Fruit fly (Drosophila melanogaster) whole organism, embryonic: Measurements from ENCODE around the gene vari.
A peak's percentile ranks its signal among the peaks of the same experiment; 100 is the strongest.

Experiments used
- BtbVII ChIP-seq: fragments of 200-800 bp; sonication (Bioruptor generic); optimal IDR thresholded peaks from 3 replicates; lab custom pipeline; 2017; ENCODE audit warnings: missing biosample characterization, mild to moderate bottlenecking, missing genetic modification characterization
- Bteb2 ChIP-seq: fragments of 200-800 bp; sonication (Bioruptor generic); optimal IDR thresholded peaks from 2 replicates; lab custom pipeline; 2016; ENCODE audit warnings: missing biosample characterization, missing genetic modification characterization
- C15 ChIP-seq: fragments of 200-800 bp; sonication (Bioruptor generic); IDR thresholded peaks from 3 replicates; pipeline ENCODE4 v1.3.6; 2022; ENCODE audit warnings: missing biosample characterization, missing genetic modification characterization
- CG10462 ChIP-seq: fragments of 200-800 bp; sonication (Bioruptor generic); optimal IDR thresholded peaks from 2 replicates; lab custom pipeline; 2016; ENCODE audit warnings: missing biosample characterization, missing genetic modification characterization
- CG10979 ChIP-seq: fragments of 200-800 bp; sonication (Bioruptor generic); optimal IDR thresholded peaks from 2 replicates; lab custom pipeline; 2018; ENCODE audit warnings: missing biosample characterization, mild to moderate bottlenecking, missing genetic modification characterization, moderate library complexity
- CG11093 ChIP-seq: fragments of 200-800 bp; sonication (Bioruptor generic); IDR thresholded peaks from 3 replicates; pipeline ENCODE4 v1.3.6; 2022; ENCODE audit warnings: missing biosample characterization, missing genetic modification characterization
- CG12942 ChIP-seq: fragments of 200-800 bp; sonication (Bioruptor generic); optimal IDR thresholded peaks from 3 replicates; lab custom pipeline; 2016; ENCODE audit warnings: missing biosample characterization, missing genetic modification characterization
- CG1647 ChIP-seq: fragments of 200-800 bp; sonication (Bioruptor generic); optimal IDR thresholded peaks from 3 replicates; lab custom pipeline; 2016; ENCODE audit warnings: missing biosample characterization, missing genetic modification characterization
- CG17361 ChIP-seq: fragments of 200-800 bp; sonication (Bioruptor generic); IDR thresholded peaks from 3 replicates; pipeline ENCODE4 v1.3.6; 2022; ENCODE audit warnings: missing biosample characterization, missing genetic modification characterization
- CG1832 ChIP-seq: fragments of 200-800 bp; sonication (Bioruptor generic); optimal IDR thresholded peaks from 2 replicates; lab custom pipeline; 2017; ENCODE audit warnings: missing biosample characterization, mild to moderate bottlenecking, missing genetic modification characterization, inconsistent platforms
- CG18619 ChIP-seq: fragments of 200-800 bp; sonication (Bioruptor generic); optimal IDR thresholded peaks from 3 replicates; lab custom pipeline; 2017; ENCODE audit warnings: missing biosample characterization, mild to moderate bottlenecking, missing genetic modification characterization
- CG30403 ChIP-seq: fragments of 200-800 bp; sonication (Bioruptor generic); optimal IDR thresholded peaks from 3 replicates; lab custom pipeline; 2016; ENCODE audit warnings: missing biosample characterization, missing genetic modification characterization
- CG3065 ChIP-seq: fragments of 200-800 bp; sonication (Bioruptor generic); optimal IDR thresholded peaks from 2 replicates; lab custom pipeline; 2016; ENCODE audit warnings: missing biosample characterization, missing genetic modification characterization
- CG31365 ChIP-seq: fragments of 200-800 bp; sonication (Bioruptor generic); optimal IDR thresholded peaks from 2 replicates; lab custom pipeline; 2018; ENCODE audit warnings: missing biosample characterization, mild to moderate bottlenecking, missing genetic modification characterization
- CG5180 ChIP-seq: fragments of 200-800 bp; sonication (Bioruptor generic); optimal IDR thresholded peaks from 3 replicates; lab custom pipeline; 2017; ENCODE audit warnings: missing biosample characterization, missing genetic modification characterization, mild to moderate bottlenecking, moderate library complexity, missing genetic modification reagents
- CG6272 ChIP-seq: fragments of 200-800 bp; sonication (Bioruptor generic); IDR thresholded peaks from 2 replicates; pipeline ENCODE4 v1.3.6; 2022; ENCODE audit warnings: missing biosample characterization, missing genetic modification characterization
- CG6683 ChIP-seq: fragments of 200-800 bp; sonication (Bioruptor generic); optimal IDR thresholded peaks from 2 replicates; lab custom pipeline; 2017; ENCODE audit warnings: missing biosample characterization, mild to moderate bottlenecking, missing genetic modification characterization, missing genetic modification reagents
- CG6854 ChIP-seq: fragments of 200-800 bp; sonication (Bioruptor generic); optimal IDR thresholded peaks from 3 replicates; lab custom pipeline; 2017; ENCODE audit warnings: missing biosample characterization, mild to moderate bottlenecking, missing genetic modification characterization
- CG7271 ChIP-seq: fragments of 200-800 bp; sonication (Bioruptor generic); optimal IDR thresholded peaks from 2 replicates; lab custom pipeline; 2018; ENCODE audit warnings: missing biosample characterization, mild to moderate bottlenecking, missing genetic modification characterization, moderate library complexity
- CG7372 ChIP-seq: fragments of 200-800 bp; sonication (Bioruptor generic); IDR thresholded peaks from 2 replicates; pipeline ENCODE4 v1.3.6; 2022; ENCODE audit warnings: missing biosample characterization, missing genetic modification characterization
- CrebB ChIP-seq: fragments of 200-800 bp; sonication (Bioruptor generic); optimal IDR thresholded peaks from 3 replicates; lab custom pipeline; 2018; ENCODE audit warnings: missing biosample characterization, mild to moderate bottlenecking, missing genetic modification characterization
- D19B ChIP-seq: fragments of 200-800 bp; sonication (Bioruptor generic); optimal IDR thresholded peaks from 2 replicates; lab custom pipeline; 2017; ENCODE audit warnings: missing biosample characterization, mild to moderate bottlenecking, missing genetic modification characterization
- Dref ChIP-seq: fragments of 200-800 bp; sonication (Bioruptor generic); IDR thresholded peaks from 2 replicates; pipeline ENCODE4 v1.3.6; 2022; ENCODE audit warnings: missing biosample characterization, missing genetic modification characterization
- Hey ChIP-seq: fragments of 200-800 bp; sonication (Bioruptor generic); optimal IDR thresholded peaks from 3 replicates; lab custom pipeline; 2018; ENCODE audit warnings: missing biosample characterization, mild to moderate bottlenecking, missing genetic modification characterization
- Hmx ChIP-seq: fragments of 200-800 bp; sonication (Bioruptor generic); optimal IDR thresholded peaks from 2 replicates; lab custom pipeline; 2016; ENCODE audit warnings: missing biosample characterization, missing genetic modification characterization
- Hr78 ChIP-seq, 2 experiments: fragments of 200-800 bp in 1 of 2; fragments of >200 bp in 1 of 2; sonication (Bioruptor generic) in 1 of 2; optimal IDR thresholded peaks; 2 replicates each; lab custom pipeline; 2017 to 2019; ENCODE audit warnings: missing biosample characterization in 2 of 2, missing genetic modification characterization in 2 of 2, mild to moderate bottlenecking in 1 of 2, moderate library complexity in 1 of 2
- Max ChIP-seq: fragments of 200-800 bp; sonication (Bioruptor generic); optimal IDR thresholded peaks from 2 replicates; lab custom pipeline; 2016; ENCODE audit warnings: missing biosample characterization, mild to moderate bottlenecking, missing genetic modification characterization
- NC2α ChIP-seq: fragments of 200-800 bp; sonication (Bioruptor generic); optimal IDR thresholded peaks from 2 replicates; lab custom pipeline; 2016; ENCODE audit warnings: missing biosample characterization, missing genetic modification characterization
- Nf-YA ChIP-seq: fragments of 200-800 bp; sonication (Bioruptor generic); IDR thresholded peaks from 2 replicates; pipeline ENCODE4 v1.3.6; 2022; ENCODE audit warnings: missing biosample characterization, missing genetic modification characterization
- Nf-YC ChIP-seq: fragments of 200-800 bp; optimal IDR thresholded peaks from 3 replicates; lab custom pipeline; 2019; ENCODE audit warnings: missing biosample characterization, mild to moderate bottlenecking, missing genetic modification characterization, moderate library complexity
- Pdp1 ChIP-seq, 2 experiments: fragments of 200-800 bp; sonication (Bioruptor generic); optimal IDR thresholded peaks; 3 replicates each; lab custom pipeline; 2016; ENCODE audit warnings: missing biosample characterization in 2 of 2, missing genetic modification characterization in 2 of 2, mild to moderate bottlenecking in 1 of 2, moderate library complexity in 1 of 2
- Side ChIP-seq: fragments of 200-800 bp; sonication (Bioruptor generic); optimal IDR thresholded peaks from 2 replicates; lab custom pipeline; 2016; ENCODE audit warnings: missing biosample characterization, missing genetic modification characterization
- amos ChIP-seq: fragments of 200-800 bp; sonication (Bioruptor generic); IDR thresholded peaks from 2 replicates; pipeline ENCODE4 v1.3.6; 2022; ENCODE audit warnings: missing biosample characterization, missing genetic modification characterization; ENCODE audit not compliant: partially characterized antibody
- br ChIP-seq: fragments of >200 bp; optimal IDR thresholded peaks from 2 replicates; lab custom pipeline; 2017
- cad ChIP-seq: fragments of >200 bp; optimal IDR thresholded peaks from 2 replicates; lab custom pipeline; 2017; ENCODE audit warnings: missing biosample characterization, missing genetic modification characterization
- dan ChIP-seq: fragments of 200-800 bp; sonication (Bioruptor generic); IDR thresholded peaks from 2 replicates; pipeline ENCODE4 v1.3.6; 2022; ENCODE audit warnings: missing biosample characterization, missing genetic modification characterization
- gsb ChIP-seq: fragments of 200-800 bp; sonication (Bioruptor generic); IDR thresholded peaks from 2 replicates; pipeline ENCODE4 v1.3.6; 2022; ENCODE audit warnings: missing biosample characterization, missing genetic modification characterization
- gt ChIP-seq: fragments of 200-800 bp; sonication (Bioruptor generic); IDR thresholded peaks from 2 replicates; pipeline ENCODE4 v1.3.6; 2022; ENCODE audit warnings: missing biosample characterization, missing genetic modification characterization
- h ChIP-seq: fragments of >200 bp; optimal IDR thresholded peaks from 2 replicates; lab custom pipeline; 2017
- hth ChIP-seq: fragments of >200 bp; optimal IDR thresholded peaks from 2 replicates; lab custom pipeline; 2017; ENCODE audit warnings: inconsistent platforms
- insv ChIP-seq, 2 experiments: fragments of 200-800 bp; sonication (Bioruptor generic); optimal IDR thresholded peaks; 3 replicates each; lab custom pipeline; 2016 to 2018; ENCODE audit warnings: missing biosample characterization in 2 of 2, missing genetic modification characterization in 2 of 2
- kah ChIP-seq: fragments of 200-800 bp; sonication (Bioruptor generic); optimal IDR thresholded peaks from 2 replicates; lab custom pipeline; 2018; ENCODE audit warnings: missing biosample characterization, mild to moderate bottlenecking, missing genetic modification characterization
- kay ChIP-seq: fragments of 200-800 bp; sonication (Bioruptor generic); optimal IDR thresholded peaks from 2 replicates; lab custom pipeline; 2016; ENCODE audit warnings: missing biosample characterization, missing genetic modification characterization
- klu ChIP-seq: fragments of 200-800 bp; sonication (Bioruptor generic); IDR thresholded peaks from 2 replicates; pipeline ENCODE4 v1.3.6; 2022; ENCODE audit warnings: missing biosample characterization, missing genetic modification characterization
- luna ChIP-seq: fragments of 200-800 bp; sonication (Bioruptor generic); optimal IDR thresholded peaks from 2 replicates; lab custom pipeline; 2016; ENCODE audit warnings: missing biosample characterization, missing genetic modification characterization
- oc ChIP-seq: fragments of 200-800 bp; sonication (Bioruptor generic); optimal IDR thresholded peaks from 2 replicates; lab custom pipeline; 2018; ENCODE audit warnings: missing biosample characterization, mild to moderate bottlenecking, missing genetic modification characterization, moderate library complexity
- salm ChIP-seq: fragments of 200-800 bp; sonication (Bioruptor generic); optimal IDR thresholded peaks from 2 replicates; lab custom pipeline; 2018; ENCODE audit warnings: missing biosample characterization, mild to moderate bottlenecking, missing genetic modification characterization
- sqz ChIP-seq: fragments of 200-800 bp; sonication (Bioruptor generic); optimal IDR thresholded peaks from 3 replicates; lab custom pipeline; 2018; ENCODE audit warnings: missing biosample characterization, mild to moderate bottlenecking, missing genetic modification characterization
- sug ChIP-seq: fragments of 200-800 bp; optimal IDR thresholded peaks from 2 replicates; lab custom pipeline; 2019; ENCODE audit warnings: missing biosample characterization, mild to moderate bottlenecking, missing genetic modification characterization, moderate library complexity
- ttk ChIP-seq: fragments of 200-800 bp; sonication (Bioruptor generic); IDR thresholded peaks from 2 replicates; pipeline ENCODE4 v2.1.2; 2022; ENCODE audit warnings: missing biosample characterization, missing genetic modification characterization
- tx ChIP-seq: fragments of 200-800 bp; sonication (Bioruptor generic); optimal IDR thresholded peaks from 2 replicates; lab custom pipeline; 2016; ENCODE audit warnings: missing biosample characterization, missing genetic modification characterization
- wdn ChIP-seq: fragments of 200-800 bp; sonication (Bioruptor generic); IDR thresholded peaks from 2 replicates; pipeline ENCODE4 v1.3.6; 2022; ENCODE audit warnings: missing biosample characterization, missing genetic modification characterization
- wek ChIP-seq: fragments of 200-800 bp; sonication (Bioruptor generic); optimal IDR thresholded peaks from 3 replicates; lab custom pipeline; 2018; ENCODE audit warnings: missing biosample characterization, mild to moderate bottlenecking, missing genetic modification characterization, moderate library complexity

The vari gene

dm6 chr2L:20780768-20781167 is 16.1 kb downstream of the vari start (continued):
- TF ChIP-seq Side (GFP tag; lab: Kevin White, UChicago) (peak; percentile 75), gt (GFP tag; lab: Robert Waterston, UW) (no peak; the same call in 1 of the 2 replicates), ttk (GFP tag; lab: Robert Waterston, UW) (0 out of 2 replicates have a peak, but pooled peaks have one; percentile 17), sug (peak; percentile 28), CG1832 (GFP tag; lab: Kevin White, UChicago) (no peak), CG18619 (GFP tag; lab: Kevin White, UChicago) (peak; percentile 77), kah (GFP tag; lab: Kevin White, UChicago) (no peak), CG31365 (peak; percentile 58), CG30403 (GFP tag; lab: Kevin White, UChicago) (peak; percentile 34), CG7271 (peak; percentile 5), salm (tag; lab: Kevin White, UChicago) (peak; percentile 51), klu (GFP tag; lab: Robert Waterston, UW) (no peak), amos (GFP tag; lab: Robert Waterston, UW) (no peak), Pdp1 (GFP tag; optimal IDR thresholded peaks at IDR 0.05; lab: Kevin White, UChicago) (peak in 1 of 2 experiments; percentile 46), Hey (tag; lab: Kevin White, UChicago) (peak; percentile 53), Max (GFP tag; lab: Kevin White, UChicago) (peak; percentile 34), hth (no peak), tx (peak; percentile 33), D19B (peak; percentile 40), CrebB (tag; lab: Kevin White, UChicago) (peak; percentile 80), gsb (GFP tag; lab: Robert Waterston, UW) (no peak), Dref (no peak), dan (GFP tag; lab: Robert Waterston, UW) (no peak), luna (GFP tag; lab: Kevin White, UChicago) (no peak), CG6683 (GFP tag; lab: Kevin White, UChicago) (peak; percentile 65), CG12942 (GFP tag; lab: Kevin White, UChicago) (peak; percentile 24), h (lab: Kevin White, UChicago) (no peak), NC2α (GFP tag; lab: Kevin White, UChicago) (peak; percentile 43), CG6854 (GFP tag; lab: Kevin White, UChicago) (peak; percentile 17), wdn (GFP tag; lab: Robert Waterston, UW) (no peak), oc (tag; lab: Kevin White, UChicago) (peak; percentile 40), wek (GFP tag; lab: Kevin White, UChicago) (peak; percentile 81), CG1647 (GFP tag; lab: Kevin White, UChicago) (peak; percentile 7), insv (GFP tag; optimal IDR thresholded peaks at IDR 0.05; lab: Kevin White, UChicago) (peak in 1 of 2 experiments; percentile 21), Bteb2 (GFP tag; lab: Kevin White, UChicago) (no peak), Hmx (GFP tag; lab: Kevin White, UChicago) (no peak), Nf-YC (tag; lab: Kevin White, UChicago) (peak; percentile 20), br (lab: Kevin White, UChicago) (no peak), cad (GFP tag; lab: Kevin White, UChicago) (no peak), CG6272 (GFP tag; lab: Robert Waterston, UW) (no peak), CG10979 (tag; lab: Kevin White, UChicago) (peak; percentile 11), CG5180 (GFP tag; lab: Kevin White, UChicago) (peak; percentile 46), CG7372 (GFP tag; lab: Robert Waterston, UW) (no peak), Nf-YA (GFP tag; lab: Robert Waterston, UW) (0 out of 2 replicates have a peak, but pooled peaks have one; percentile 18), CG3065 (no peak), BtbVII (GFP tag; lab: Kevin White, UChicago) (peak; percentile 70), CG10462 (GFP tag; lab: Kevin White, UChicago) (no peak), sqz (GFP tag; lab: Kevin White, UChicago) (peak; percentile 49), CG11093 (no peak), kay (GFP tag; lab: Kevin White, UChicago) (no peak), Hr78 (GFP tag; optimal IDR thresholded peaks at IDR 0.05; lab: Kevin White, UChicago) (no peak), C15 (GFP tag; lab: Robert Waterston, UW) (no peak), CG17361 (0 out of 3 replicates have a peak, but pooled peaks have one; percentile 38)
